Fruit fly (Drosophila melanogaster): ENCODE data around the gene Hs2st.

DNA sequence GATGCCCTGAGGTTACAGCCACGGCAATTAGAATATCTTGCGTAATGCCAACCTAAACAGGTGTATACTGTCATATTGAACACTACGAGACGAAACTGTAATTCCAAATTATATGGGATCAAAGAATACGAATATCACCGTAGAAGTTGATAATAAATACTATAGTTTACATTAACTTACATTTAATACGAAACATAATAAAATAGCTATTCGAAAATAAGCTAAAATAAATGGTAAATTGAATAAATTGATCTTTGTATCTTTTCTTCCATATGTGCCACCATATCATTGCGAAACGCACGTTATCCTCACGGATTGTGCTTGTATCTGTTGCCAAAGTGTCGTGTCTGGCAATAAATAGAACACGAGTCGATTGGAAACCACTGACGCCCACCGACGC lies 28.7 kb downstream of the Hs2st start:
- TF ChIP-seq CG13204 (GFP tag; optimal IDR thresholded peaks at IDR 0.05) (no peak), CG8159 (tag; optimal IDR thresholded peaks at IDR 0.05) (no peak), CG34367 (tag; optimal IDR thresholded peaks at IDR 0.05) (no peak), CG17806 (tag; optimal IDR thresholded peaks at IDR 0.05) (no peak), Pif1B (GFP tag; optimal IDR thresholded peaks at IDR 0.05) (no peak), CG10348 (GFP tag; IDR thresholded peaks at IDR 0.05) (no peak), EcR (GFP tag; optimal IDR thresholded peaks at IDR 0.05) (no peak), CG4496 (GFP tag; IDR thresholded peaks at IDR 0.05) (no peak), CG8301 (tag; optimal IDR thresholded peaks at IDR 0.05) (no peak)
